Fruit fly (Drosophila melanogaster) whole organism, wandering third instar larva: ENCODE measurements around the gene CG4080.

Experiments
- Abd-B ChIP-seq: fragments of >200 bp; optimal IDR thresholded peaks from 2 replicates; lab custom pipeline; 2017; ENCODE audit warnings: missing biosample characterization, missing genetic modification characterization
- CG32264 ChIP-seq: fragments of 200-800 bp; sonication (Bioruptor generic); optimal IDR thresholded peaks from 2 replicates; lab custom pipeline; 2016; ENCODE audit warnings: missing biosample characterization, missing genetic modification characterization
- CG9705 ChIP-seq: fragments of 200-800 bp; sonication (Bioruptor generic); optimal IDR thresholded peaks from 2 replicates; lab custom pipeline; 2018; ENCODE audit warnings: missing biosample characterization, mild to moderate bottlenecking, missing genetic modification characterization
- CrebA ChIP-seq: fragments of 200-800 bp; sonication (Bioruptor generic); optimal IDR thresholded peaks from 2 replicates; lab custom pipeline; 2016; ENCODE audit warnings: missing biosample characterization, mild to moderate bottlenecking, missing genetic modification characterization, borderline replicate concordance
- Dfd ChIP-seq: fragments of >200 bp; optimal IDR thresholded peaks from 2 replicates; lab custom pipeline; 2017; ENCODE audit warnings: missing biosample characterization, missing genetic modification characterization
- Dif ChIP-seq: fragments of 200-275, 200-300 bp; sonication (Bioruptor generic); optimal IDR thresholded peaks from 2 replicates; lab custom pipeline; 2018; ENCODE audit warnings: missing biosample characterization, missing genetic modification characterization; ENCODE audit not compliant: partially characterized antibody
- GATAd ChIP-seq: sonication (Bioruptor generic); optimal IDR thresholded peaks from 2 replicates; lab custom pipeline; 2016; ENCODE audit warnings: missing biosample characterization, missing genetic modification characterization
- HLH106 ChIP-seq: fragments of 200-800 bp; optimal IDR thresholded peaks from 3 replicates; lab custom pipeline; 2019; ENCODE audit warnings: missing biosample characterization, mild to moderate bottlenecking, missing genetic modification characterization, moderate library complexity
- Hnf4 ChIP-seq: fragments of 200-800 bp; sonication (Bioruptor generic); optimal IDR thresholded peaks from 2 replicates; lab custom pipeline; 2016; ENCODE audit warnings: missing biosample characterization, mild to moderate bottlenecking, missing genetic modification characterization
- Hr78 ChIP-seq: fragments of >200 bp; optimal IDR thresholded peaks from 2 replicates; lab custom pipeline; 2017; ENCODE audit warnings: missing biosample characterization, missing genetic modification characterization
- Hr83 ChIP-seq: fragments of 200-300 bp; sonication (Bioruptor generic); optimal IDR thresholded peaks from 2 replicates; lab custom pipeline; 2016; ENCODE audit warnings: missing biosample characterization, mild to moderate bottlenecking, missing genetic modification characterization, moderate library complexity; ENCODE audit not compliant: poor library complexity, severe bottlenecking
- Jra ChIP-seq: sonication (Bioruptor generic); optimal IDR thresholded peaks from 2 replicates; lab custom pipeline; 2016; ENCODE audit warnings: missing biosample characterization, missing genetic modification characterization
- Mio ChIP-seq: sonication (Bioruptor generic); optimal IDR thresholded peaks from 2 replicates; lab custom pipeline; 2016; ENCODE audit warnings: missing biosample characterization, missing genetic modification characterization
- Myc ChIP-seq: fragments of >200 bp; optimal IDR thresholded peaks from 2 replicates; lab custom pipeline; 2017
- N ChIP-seq: fragments of >200 bp; optimal IDR thresholded peaks from 2 replicates; lab custom pipeline; 2018; ENCODE audit warnings: missing biosample characterization, missing external identifiers, missing genetic modification characterization
- OdsH ChIP-seq: fragments of 200-800 bp; sonication (Bioruptor generic); optimal IDR thresholded peaks from 2 replicates; lab custom pipeline; 2016; ENCODE audit warnings: missing biosample characterization, mild to moderate bottlenecking, missing genetic modification characterization
- Rel ChIP-seq, 2 experiments: fragments of 200-800 bp; sonication (Bioruptor generic) in 1 of 2; optimal IDR thresholded peaks; 2 replicates in 1 of 2; 3 replicates in 1 of 2; lab custom pipeline; 2016 to 2019; ENCODE audit warnings: mild to moderate bottlenecking in 2 of 2, missing biosample characterization in 2 of 2, missing genetic modification characterization in 2 of 2, moderate library complexity in 1 of 2
- Sp1 ChIP-seq: fragments of 200-800 bp; sonication (Bioruptor generic); optimal IDR thresholded peaks from 3 replicates; lab custom pipeline; 2019; ENCODE audit warnings: missing biosample characterization, mild to moderate bottlenecking, missing genetic modification characterization, moderate library complexity
- Vsx2 ChIP-seq: fragments of 200-300, 225-300 bp; sonication (Bioruptor generic); optimal IDR thresholded peaks from 2 replicates; lab custom pipeline; 2018; ENCODE audit warnings: missing biosample characterization, missing genetic modification characterization; ENCODE audit not compliant: partially characterized antibody
- br ChIP-seq: fragments of 200-800 bp; sonication (Bioruptor generic); optimal IDR thresholded peaks from 2 replicates; lab custom pipeline; 2016; ENCODE audit warnings: missing biosample characterization, missing genetic modification characterization
- brk ChIP-seq: fragments of 200-800 bp; sonication (Bioruptor generic); optimal IDR thresholded peaks from 2 replicates; lab custom pipeline; 2016; ENCODE audit warnings: missing biosample characterization, mild to moderate bottlenecking, missing genetic modification characterization
- dl ChIP-seq, 2 experiments: fragments of 175-275, 200-275 bp in 1 of 2; fragments of 200-275 bp in 1 of 2; sonication (Bioruptor generic); optimal IDR thresholded peaks; lab custom pipeline; 2018; ENCODE audit warnings: mild to moderate bottlenecking in 2 of 2, missing biosample characterization in 2 of 2, missing genetic modification characterization in 2 of 2, moderate library complexity in 2 of 2; ENCODE audit not compliant: partially characterized antibody in 2 of 2, insufficient read depth in 1 of 2
- dmrt93B ChIP-seq: fragments of 200-800 bp; sonication (Bioruptor generic); optimal IDR thresholded peaks from 2 replicates; lab custom pipeline; 2018; ENCODE audit warnings: missing biosample characterization, mild to moderate bottlenecking, missing genetic modification characterization
- dsf ChIP-seq: sonication (Bioruptor generic); optimal IDR thresholded peaks from 2 replicates; lab custom pipeline; 2016; ENCODE audit warnings: missing biosample characterization, missing genetic modification characterization, borderline replicate concordance
- ey ChIP-seq: fragments of 200-800 bp; sonication (Bioruptor generic); optimal IDR thresholded peaks from 2 replicates; lab custom pipeline; 2016; ENCODE audit warnings: missing biosample characterization, missing genetic modification characterization
- foxo ChIP-seq, 2 experiments: fragments of 200-800 bp; sonication (Bioruptor generic); optimal IDR thresholded peaks; 2 replicates in 1 of 2; 3 replicates in 1 of 2; lab custom pipeline; 2016 to 2017; ENCODE audit warnings: missing biosample characterization in 2 of 2, missing genetic modification characterization in 2 of 2
- fru ChIP-seq: fragments of 200-800 bp; sonication (Bioruptor generic); optimal IDR thresholded peaks from 3 replicates; lab custom pipeline; 2016; ENCODE audit warnings: missing biosample characterization, mild to moderate bottlenecking, missing genetic modification characterization
- h ChIP-seq: fragments of 200-800 bp; sonication (Bioruptor generic); optimal IDR thresholded peaks from 3 replicates; lab custom pipeline; 2016; ENCODE audit warnings: missing biosample characterization, mild to moderate bottlenecking, missing genetic modification characterization
- jim ChIP-seq: fragments of 175-275, 200-325 bp; sonication (Bioruptor generic); optimal IDR thresholded peaks from 2 replicates; lab custom pipeline; 2016; ENCODE audit warnings: missing biosample characterization, mild to moderate bottlenecking, missing genetic modification characterization
- lola ChIP-seq: fragments of >200 bp; optimal IDR thresholded peaks from 2 replicates; lab custom pipeline; 2017; ENCODE audit warnings: missing biosample characterization, missing genetic modification characterization
- pan ChIP-seq: fragments of >200 bp; optimal IDR thresholded peaks from 2 replicates; lab custom pipeline; 2017
- psq ChIP-seq: fragments of 200-800 bp; sonication (Bioruptor generic); optimal IDR thresholded peaks from 3 replicates; lab custom pipeline; 2017; ENCODE audit warnings: missing biosample characterization, mild to moderate bottlenecking, missing genetic modification characterization, moderate library complexity
- rgr ChIP-seq: fragments of 200-800 bp; sonication (Bioruptor generic); optimal IDR thresholded peaks from 3 replicates; lab custom pipeline; 2016; ENCODE audit warnings: missing biosample characterization, mild to moderate bottlenecking, missing genetic modification characterization
- sage ChIP-seq: fragments of 200-800 bp; sonication (Bioruptor generic); optimal IDR thresholded peaks from 2 replicates; lab custom pipeline; 2016; ENCODE audit warnings: missing biosample characterization, mild to moderate bottlenecking, missing genetic modification characterization
- sv ChIP-seq: fragments of 200-800 bp; sonication (Bioruptor generic); optimal IDR thresholded peaks from 3 replicates; lab custom pipeline; 2016; ENCODE audit warnings: missing biosample characterization, missing genetic modification characterization
- tai ChIP-seq: sonication (Bioruptor generic); optimal IDR thresholded peaks from 2 replicates; lab custom pipeline; 2016; ENCODE audit warnings: missing biosample characterization, missing genetic modification characterization
- usp ChIP-seq: fragments of >200 bp; optimal IDR thresholded peaks from 2 replicates; lab custom pipeline; 2017; ENCODE audit warnings: missing biosample characterization, missing genetic modification characterization
- woc ChIP-seq: sonication (Bioruptor generic); optimal IDR thresholded peaks from 2 replicates; lab custom pipeline; 2016; ENCODE audit warnings: missing biosample characterization, mild to moderate bottlenecking, missing genetic modification characterization

The CG4080 gene

dm6 chr3L:9431848-9432623 is 33.0 kb upstream of the CG4080 start:
- TF ChIP-seq CG9705 (GFP tag; lab: Kevin White, UChicago): no peak
- TF ChIP-seq Dif: peak; percentile 7

DNA sequence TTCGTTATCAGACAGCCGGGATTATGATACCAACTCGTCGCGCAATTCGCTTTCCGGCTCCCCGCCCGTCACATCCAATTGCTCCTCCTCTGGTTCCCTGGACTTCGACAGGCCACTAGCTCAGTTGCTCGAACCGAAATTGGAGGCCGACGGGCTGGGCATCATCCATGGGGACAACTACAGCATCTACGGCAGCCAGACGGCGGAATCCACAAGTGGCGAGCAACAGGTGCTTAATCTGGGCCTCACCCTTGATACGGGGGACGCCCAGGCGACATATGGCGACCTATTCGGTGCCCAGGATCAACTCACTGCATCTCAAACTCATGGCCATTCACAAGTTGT is 31.6 kb upstream of the CG4080 start:
- TF ChIP-seq lola (GFP tag; lab: Kevin White, UChicago) (no peak), dmrt93B (GFP tag; lab: Kevin White, UChicago) (no peak), Myc (lab: Kevin White, UChicago) (no peak), Hr78 (GFP tag; lab: Kevin White, UChicago) (no peak), Dfd (GFP tag; lab: Kevin White, UChicago) (no peak), N (GFP tag; lab: Kevin White, UChicago) (no peak), foxo (GFP tag; optimal IDR thresholded peaks at IDR 0.05; lab: Kevin White, UChicago) (no peak), pan (lab: Kevin White, UChicago) (no peak), Mio (GFP tag; lab: Kevin White, UChicago) (no peak), rgr (GFP tag; lab: Kevin White, UChicago) (no peak), OdsH (GFP tag; lab: Kevin White, UChicago) (no peak), psq (no peak), br (GFP tag; lab: Kevin White, UChicago) (no peak), brk (GFP tag; lab: Kevin White, UChicago) (no peak), sv (GFP tag; lab: Kevin White, UChicago) (no peak), ey (GFP tag; lab: Kevin White, UChicago) (no peak), HLH106 (tag; lab: Kevin White, UChicago) (no peak), Jra (GFP tag; lab: Kevin White, UChicago) (no peak), Abd-B (GFP tag; lab: Kevin White, UChicago) (no peak), Dif (no peak)

- TF ChIP-seq dl (GFP tag; optimal IDR thresholded peaks at IDR 0.05; lab: Kevin White, UChicago; ENCODE audit: insufficient read depth in 1 of 2, partially characterized antibody in 2 of 2) (no peak), pan (lab: Kevin White, UChicago) (no peak), rgr (GFP tag; lab: Kevin White, UChicago) (peak; percentile 76), Hr83 (peak; percentile 82), psq (peak; percentile 9), usp (GFP tag; lab: Kevin White, UChicago) (no peak), br (GFP tag; lab: Kevin White, UChicago) (no peak), woc (no peak), Abd-B (GFP tag; lab: Kevin White, UChicago) (no peak), sv (GFP tag; lab: Kevin White, UChicago) (peak; percentile 44), Vsx2 (no peak), OdsH (GFP tag; lab: Kevin White, UChicago) (peak; percentile 30), HLH106 (tag; lab: Kevin White, UChicago) (peak; percentile 44), Hnf4 (GFP tag; lab: Kevin White, UChicago) (peak; percentile 38), Myc (lab: Kevin White, UChicago) (peak; percentile 93), Hr78 (GFP tag; lab: Kevin White, UChicago) (no peak), ey (GFP tag; lab: Kevin White, UChicago) (no peak), CrebA (no peak), tai (GFP tag; lab: Kevin White, UChicago) (no peak), CG9705 (GFP tag; lab: Kevin White, UChicago) (peak; percentile 27), Dfd (GFP tag; lab: Kevin White, UChicago) (no peak), fru (GFP tag; lab: Kevin White, UChicago) (peak; percentile 22), lola (GFP tag; lab: Kevin White, UChicago) (no peak), sage (GFP tag; lab: Kevin White, UChicago) (peak; percentile 20), h (GFP tag; lab: Kevin White, UChicago) (peak; percentile 31), Sp1 (GFP tag; lab: Kevin White, UChicago) (peak; percentile 76), brk (GFP tag; lab: Kevin White, UChicago) (peak; percentile 36), Mio (GFP tag; lab: Kevin White, UChicago) (peak; percentile 21), dmrt93B (GFP tag; lab: Kevin White, UChicago) (peak; percentile 28), jim (GFP tag; lab: Kevin White, UChicago) (no peak), foxo (GFP tag; optimal IDR thresholded peaks at IDR 0.05; lab: Kevin White, UChicago) (peak in 1 of 2 experiments; percentile 41), N (GFP tag; lab: Kevin White, UChicago) (no peak), Jra (GFP tag; lab: Kevin White, UChicago) (no peak), dsf (peak; percentile 9), Dif (no peak), GATAd (GFP tag; lab: Kevin White, UChicago) (peak; percentile 44), Rel (GFP tag; optimal IDR thresholded peaks at IDR 0.05; lab: Kevin White, UChicago) (no peak), Rel (tag; optimal IDR thresholded peaks at IDR 0.05; lab: Kevin White, UChicago) (peak; percentile 86), CG32264 (GFP tag; lab: Kevin White, UChicago) (no peak)
These were observed 30.9 kb upstream of the CG4080 start, which contains the start of the genes RpS17 and MTF-1 for dm6 chr3L:9429665-9430607. TSS of gene RpS17 (minus strand) at chr3L:9429821. TSS of gene MTF-1 (plus strand) at chr3L:9430312.
